Fruit fly (Drosophila melanogaster) whole organism, pupa: ENCODE measurements around the gene Spn28Da.

ENCODE experiments used
- CG10348 ChIP-seq: fragments of 200-800 bp; sonication (Bioruptor generic); IDR thresholded peaks from 2 replicates; pipeline ENCODE4 v1.3.6; 2022; ENCODE audit warnings: missing biosample characterization, missing genetic modification characterization
- CG12605 ChIP-seq: fragments of 200-800 bp; sonication (Bioruptor generic); IDR thresholded peaks from 2 replicates; pipeline ENCODE4 v1.3.6; 2022; ENCODE audit warnings: missing biosample characterization, missing genetic modification characterization
- CG13204 ChIP-seq: fragments of 200-800 bp; sonication (Bioruptor generic); optimal IDR thresholded peaks from 2 replicates; lab custom pipeline; 2018; ENCODE audit warnings: missing biosample characterization, mild to moderate bottlenecking, missing genetic modification characterization, moderate library complexity
- CG14655 ChIP-seq: fragments of 200-800 bp; sonication (Bioruptor generic); optimal IDR thresholded peaks from 3 replicates; lab custom pipeline; 2017; ENCODE audit warnings: mild to moderate bottlenecking, missing biosample characterization, missing genetic modification reagents, missing genetic modification characterization
- CG15710 ChIP-seq: fragments of 200-800 bp; sonication (Bioruptor generic); optimal IDR thresholded peaks from 2 replicates; lab custom pipeline; 2018; ENCODE audit warnings: missing biosample characterization, mild to moderate bottlenecking, missing genetic modification characterization, moderate library complexity
- CG17806 ChIP-seq: fragments of 200-800 bp; sonication (Bioruptor generic); optimal IDR thresholded peaks from 2 replicates; lab custom pipeline; 2018; ENCODE audit warnings: missing biosample characterization, mild to moderate bottlenecking, missing genetic modification characterization, moderate library complexity
- CG32121 ChIP-seq: fragments of 200-800 bp; sonication (Bioruptor generic); IDR thresholded peaks from 2 replicates; pipeline ENCODE4 v1.3.6; 2022; ENCODE audit warnings: missing biosample characterization, missing genetic modification characterization
- CG34367 ChIP-seq: fragments of 200-800 bp; sonication (Bioruptor generic); optimal IDR thresholded peaks from 2 replicates; lab custom pipeline; 2018; ENCODE audit warnings: missing biosample characterization, mild to moderate bottlenecking, missing genetic modification characterization
- CG4496 ChIP-seq: fragments of 200-800 bp; sonication (Bioruptor generic); IDR thresholded peaks from 3 replicates; pipeline ENCODE4 v1.3.6; 2022; ENCODE audit warnings: missing biosample characterization, missing genetic modification characterization
- CG8159 ChIP-seq: fragments of 200-800 bp; sonication (Bioruptor generic); optimal IDR thresholded peaks from 3 replicates; lab custom pipeline; 2018; ENCODE audit warnings: missing biosample characterization, mild to moderate bottlenecking, missing genetic modification characterization, moderate library complexity
- CG8301 ChIP-seq: fragments of 200-800 bp; sonication (Bioruptor generic); optimal IDR thresholded peaks from 2 replicates; lab custom pipeline; 2018; ENCODE audit warnings: missing biosample characterization, mild to moderate bottlenecking, missing genetic modification characterization
- CG9948 ChIP-seq: fragments of 200-800 bp; sonication (Bioruptor generic); optimal IDR thresholded peaks from 2 replicates; lab custom pipeline; 2018; ENCODE audit warnings: missing biosample characterization, mild to moderate bottlenecking, missing genetic modification characterization, moderate library complexity
- D1 ChIP-seq: fragments of 200-800 bp; sonication (Bioruptor generic); optimal IDR thresholded peaks from 2 replicates; lab custom pipeline; 2018; ENCODE audit warnings: missing biosample characterization, mild to moderate bottlenecking, missing genetic modification characterization, moderate library complexity
- EcR ChIP-seq: fragments of 200-800 bp; sonication (Bioruptor generic); optimal IDR thresholded peaks from 3 replicates; lab custom pipeline; 2019; ENCODE audit warnings: missing biosample characterization, missing genetic modification characterization, mild to moderate bottlenecking, moderate library complexity, missing genetic modification reagents
- Ets98B ChIP-seq: fragments of 200-800 bp; sonication (Bioruptor generic); IDR thresholded peaks from 2 replicates; pipeline ENCODE4 v1.3.6; 2022; ENCODE audit warnings: missing biosample characterization, missing genetic modification characterization
- Pif1A ChIP-seq: fragments of 200-800 bp; sonication (Bioruptor generic); optimal IDR thresholded peaks from 3 replicates; lab custom pipeline; 2016; ENCODE audit warnings: missing biosample characterization, missing genetic modification characterization
- Pif1B ChIP-seq: fragments of 200-800 bp; sonication (Bioruptor generic); optimal IDR thresholded peaks from 3 replicates; lab custom pipeline; 2016; ENCODE audit warnings: missing biosample characterization, missing genetic modification characterization
- Snoo ChIP-seq: fragments of 200-800 bp; sonication (Bioruptor generic); optimal IDR thresholded peaks from 3 replicates; lab custom pipeline; 2017; ENCODE audit warnings: missing biosample characterization, mild to moderate bottlenecking, missing genetic modification characterization, inconsistent platforms
- fd96Ca ChIP-seq: fragments of 200-800 bp; sonication (Bioruptor generic); IDR thresholded peaks from 3 replicates; pipeline ENCODE4 v1.3.6; 2022; ENCODE audit warnings: missing biosample characterization, missing genetic modification characterization
- gl ChIP-seq: fragments of 200-800 bp; sonication (Bioruptor generic); optimal IDR thresholded peaks from 2 replicates; lab custom pipeline; 2018; ENCODE audit warnings: missing biosample characterization, mild to moderate bottlenecking, missing genetic modification characterization
- rn ChIP-seq: fragments of 200-800 bp; sonication (Bioruptor generic); IDR thresholded peaks from 2 replicates; pipeline ENCODE4 v1.3.6; 2022; ENCODE audit warnings: missing biosample characterization, missing genetic modification characterization

Spn28Da gene

DNA sequence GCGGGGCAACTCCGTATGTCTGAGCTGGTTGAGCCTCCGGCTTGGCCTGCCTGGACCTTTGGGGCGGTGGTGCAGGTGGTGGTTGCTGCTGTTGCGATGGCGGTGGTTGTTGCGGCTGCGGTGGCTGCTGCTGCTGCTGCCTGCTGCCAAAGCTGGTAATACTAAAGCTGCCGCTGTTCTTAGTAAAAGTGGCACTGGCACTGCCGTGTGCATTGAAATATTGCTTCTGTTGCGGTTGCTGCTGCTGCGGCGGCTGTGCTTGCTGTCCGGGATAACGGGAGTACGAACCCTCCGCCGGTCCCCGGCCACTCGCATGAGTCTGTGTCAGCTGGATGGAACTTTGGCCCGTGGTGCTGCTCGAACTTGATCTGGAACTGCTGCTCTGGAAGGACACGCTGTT, 10.6 kb downstream of the Spn28Da start:
- no peak for TF ChIP-seq EcR (GFP tag; lab: Kevin White, UChicago)
- no peak for TF ChIP-seq fd96Ca (GFP tag; lab: Robert Waterston, UW)
- TF ChIP-seq Snoo (tag; lab: Kevin White, UChicago), result no peak

dm6 chr2L:7876520-7877232, 12.3 kb downstream of the Spn28Da start:
- TF ChIP-seq EcR (GFP tag; lab: Kevin White, UChicago) (no peak), CG8159 (tag; lab: Kevin White, UChicago) (peak; percentile 24), CG15710 (tag; lab: Kevin White, UChicago) (no peak), Pif1A (GFP tag; lab: Kevin White, UChicago) (no peak), CG14655 (peak; percentile 44), CG9948 (tag; lab: Kevin White, UChicago) (peak; percentile 17), CG4496 (GFP tag; lab: Robert Waterston, UW) (0 out of 3 replicates have a peak, but pooled peaks have one; percentile 41)

- TF ChIP-seq CG8159 (tag; lab: Kevin White, UChicago) (peak; percentile 43), Snoo (tag; lab: Kevin White, UChicago) (peak; percentile 37), CG14655 (no peak), Ets98B (GFP tag; lab: Robert Waterston, UW) (no peak), CG10348 (GFP tag; lab: Robert Waterston, UW) (no peak), CG9948 (tag; lab: Kevin White, UChicago) (peak; percentile 14), fd96Ca (GFP tag; lab: Robert Waterston, UW) (no peak), D1 (tag; lab: Kevin White, UChicago) (no peak), CG13204 (GFP tag; lab: Kevin White, UChicago) (no peak), CG8301 (no peak), Pif1B (GFP tag; lab: Kevin White, UChicago) (peak; percentile 12), CG15710 (tag; lab: Kevin White, UChicago) (peak; percentile 26), CG17806 (tag; lab: Kevin White, UChicago) (peak; percentile 40), gl (tag; lab: Kevin White, UChicago) (no peak), rn (GFP tag; lab: Robert Waterston, UW) (no peak), CG4496 (GFP tag; lab: Robert Waterston, UW) (0 out of 3 replicates have a peak, but pooled peaks have one; percentile 17), CG32121 (no peak), Pif1A (GFP tag; lab: Kevin White, UChicago) (peak; percentile 39), EcR (GFP tag; lab: Kevin White, UChicago) (no peak), CG34367 (tag; lab: Kevin White, UChicago) (no peak), CG12605 (GFP tag; lab: Robert Waterston, UW) (no peak)
Measured at dm6 chr2L:7875676-7876075, 13.3 kb downstream of the Spn28Da start.

dm6 chr2L:7872680-7873079, 16.2 kb downstream of the Spn28Da start:
- TF ChIP-seq Ets98B (GFP tag; lab: Robert Waterston, UW), result peak; percentile 37; the same call in 1 of the 2 replicates
- no peak for TF ChIP-seq Snoo (tag; lab: Kevin White, UChicago)

- TF ChIP-seq CG14655 (peak; percentile 60), CG32121 (0 out of 2 replicates have a peak, but pooled peaks have one; percentile 15), CG9948 (tag; lab: Kevin White, UChicago) (peak; percentile 50), Pif1B (GFP tag; lab: Kevin White, UChicago) (no peak), CG15710 (tag; lab: Kevin White, UChicago) (peak; percentile 19), CG17806 (tag; lab: Kevin White, UChicago) (peak; percentile 29), rn (GFP tag; lab: Robert Waterston, UW) (no peak), CG8159 (tag; lab: Kevin White, UChicago) (peak; percentile 43), CG8301 (peak; percentile 57), CG12605 (GFP tag; lab: Robert Waterston, UW) (0 out of 2 replicates have a peak, but pooled peaks have one; percentile 13), fd96Ca (GFP tag; lab: Robert Waterston, UW) (no peak), Pif1A (GFP tag; lab: Kevin White, UChicago) (peak; percentile 14), D1 (tag; lab: Kevin White, UChicago) (no peak), CG4496 (GFP tag; lab: Robert Waterston, UW) (0 out of 3 replicates have a peak, but pooled peaks have one; percentile 10)
Measured at dm6 chr2L:7871821-7872524, 17.0 kb downstream of the Spn28Da start.

dm6 chr2L:7871332-7871731, 17.6 kb downstream of the Spn28Da start, which contains the start of gene Proc:
Gene Proc (minus strand): TSS chr2L:7871432.
- TF ChIP-seq CG13204 (GFP tag; lab: Kevin White, UChicago), result no peak
- peak; percentile 24; the same call in 1 of the 3 replicates for TF ChIP-seq fd96Ca (GFP tag; lab: Robert Waterston, UW)
- 0 out of 3 replicates have a peak, but pooled peaks have one; percentile 15 for TF ChIP-seq CG4496 (GFP tag; lab: Robert Waterston, UW)
